Worm (Caenorhabditis elegans) whole organism, L4/young adult: Measurements from ENCODE around the gene pqe-1.

Source experiments
- W03F9.2 ChIP-seq: fragments of 150-350 bp; optimal IDR thresholded peaks from 2 replicates; lab custom pipeline; 2014; ENCODE audit warnings: missing biosample characterization, missing genetic modification characterization
- dao-5 ChIP-seq: sonication (generic microtip); optimal IDR thresholded peaks from 2 replicates; lab custom pipeline; 2016; ENCODE audit warnings: missing genotype, missing genetic modification characterization, moderate library complexity, missing compliant biosample characterization
- him-1 ChIP-seq: sonication (generic microtip); optimal IDR thresholded peaks from 2 replicates; lab custom pipeline; 2016; ENCODE audit warnings: missing genotype, missing genetic modification reagents, missing genetic modification characterization, missing compliant biosample characterization

- TF ChIP-seq dao-5 (tag; lab: Kevin White, UChicago) (no peak), him-1 (no peak), W03F9.2 (tag; lab: Kevin White, UChicago) (no peak)
Observed at ce11 chrIII:5340530-5340929, 29.5 kb downstream of the pqe-1 start.
